Fruit fly (Drosophila melanogaster): ENCODE data around the gene CG34432.

CG34432 gene

dm6 chr3R:30648851-30649250, at the start of gene CG34432:
TSS of gene CG34432 (plus strand) at chr3R:30649151.
- no peak for TF ChIP-seq CTCF (optimal IDR thresholded peaks at IDR 0.05)
- no peak for TF ChIP-seq CG8478 (optimal IDR thresholded peaks at IDR 0.05)

- TF ChIP-seq CTCF (optimal IDR thresholded peaks at IDR 0.05) (no peak), CG8478 (optimal IDR thresholded peaks at IDR 0.05) (no peak)
Observed at dm6 chr3R:30599404-30599980, 49.5 kb upstream of the CG34432 start.

dm6 chr3R:30600154-30601009, 48.6 kb upstream of the CG34432 start:
- TF ChIP-seq CG8478 (optimal IDR thresholded peaks at IDR 0.05), result no peak
- no peak for TF ChIP-seq CTCF (optimal IDR thresholded peaks at IDR 0.05)

dm6 chr3R:30601440-30602256, 47.3 kb upstream of the CG34432 start, which contains the start of the genes CG2246 and CG31021:
TSS of gene CG2246 (minus strand) at chr3R:30601489.
TSS of gene CG31021 (plus strand) at chr3R:30602206.
- no peak for TF ChIP-seq CG8478 (optimal IDR thresholded peaks at IDR 0.05)
- peak; percentile 66 to 72 for TF ChIP-seq CTCF (optimal IDR thresholded peaks at IDR 0.05)

dm6 chr3R:30603881-30604280, 45.1 kb upstream of the CG34432 start, which contains the start of gene PH4alphaNE3:
TSS of gene PH4alphaNE3 (plus strand) at chr3R:30604181.
- TF ChIP-seq CTCF (optimal IDR thresholded peaks at IDR 0.05), result no peak
- TF ChIP-seq CG8478 (optimal IDR thresholded peaks at IDR 0.05), result no peak

- TF ChIP-seq CTCF (optimal IDR thresholded peaks at IDR 0.05), result no peak
- TF ChIP-seq CG8478 (optimal IDR thresholded peaks at IDR 0.05), result no peak
Observed at dm6 chr3R:30605889-30606288, 43.1 kb upstream of the CG34432 start, which contains the start of gene CG31016. TSS of gene CG31016 (plus strand) at chr3R:30606189.

dm6 chr3R:30616098-30616857, 32.7 kb upstream of the CG34432 start:
- TF ChIP-seq CG8478 (optimal IDR thresholded peaks at IDR 0.05) (no peak), CTCF (optimal IDR thresholded peaks at IDR 0.05) (no peak)

dm6 chr3R:30617457-30617856, 31.5 kb upstream of the CG34432 start:
- TF ChIP-seq CTCF (optimal IDR thresholded peaks at IDR 0.05) (no peak), CG8478 (optimal IDR thresholded peaks at IDR 0.05) (no peak)

- TF ChIP-seq CTCF (optimal IDR thresholded peaks at IDR 0.05) (no peak), CG8478 (optimal IDR thresholded peaks at IDR 0.05) (no peak)
Observed at dm6 chr3R:30621806-30622205, 27.1 kb upstream of the CG34432 start, which contains the start of gene CG44954. TSS of gene CG44954 (minus strand) at chr3R:30621906.

dm6 chr3R:30628928-30629327, 20.0 kb upstream of the CG34432 start, which contains the start of gene CG2267:
TSS of gene CG2267 (minus strand) at chr3R:30629028.
- TF ChIP-seq CTCF (optimal IDR thresholded peaks at IDR 0.05), result no peak
- TF ChIP-seq CG8478 (optimal IDR thresholded peaks at IDR 0.05), result no peak

- TF ChIP-seq CTCF (optimal IDR thresholded peaks at IDR 0.05) (no peak), CG8478 (optimal IDR thresholded peaks at IDR 0.05) (no peak)
Observed at dm6 chr3R:30643240-30643639, 5.7 kb upstream of the CG34432 start.

dm6 chr3R:30645780-30646179, 3.2 kb upstream of the CG34432 start, which contains the start of gene CG31013:
TSS of gene CG31013 (minus strand) at chr3R:30645880.
- TF ChIP-seq CG8478 (optimal IDR thresholded peaks at IDR 0.05), result no peak
- TF ChIP-seq CTCF (optimal IDR thresholded peaks at IDR 0.05), result no peak

- no peak for TF ChIP-seq CTCF (optimal IDR thresholded peaks at IDR 0.05)
- no peak for TF ChIP-seq CG8478 (optimal IDR thresholded peaks at IDR 0.05)
Observed at dm6 chr3R:30648451-30648850, 500 bp upstream of the CG34432 start, which contains the start of gene PH4alphaPV. TSS of gene PH4alphaPV (minus strand) at chr3R:30648551.

dm6 chr3R:30649661-30650060, 710 bp downstream of the CG34432 start, which contains the start of gene CG34433:
TSS of gene CG34433 (plus strand) at chr3R:30649961.
- TF ChIP-seq CG8478 (optimal IDR thresholded peaks at IDR 0.05) (no peak), CTCF (optimal IDR thresholded peaks at IDR 0.05) (no peak)

All from S2 (cell line).